Fruit fly (Drosophila melanogaster): Measurements from ENCODE around the gene hng3.

The hng3 gene

DNA sequence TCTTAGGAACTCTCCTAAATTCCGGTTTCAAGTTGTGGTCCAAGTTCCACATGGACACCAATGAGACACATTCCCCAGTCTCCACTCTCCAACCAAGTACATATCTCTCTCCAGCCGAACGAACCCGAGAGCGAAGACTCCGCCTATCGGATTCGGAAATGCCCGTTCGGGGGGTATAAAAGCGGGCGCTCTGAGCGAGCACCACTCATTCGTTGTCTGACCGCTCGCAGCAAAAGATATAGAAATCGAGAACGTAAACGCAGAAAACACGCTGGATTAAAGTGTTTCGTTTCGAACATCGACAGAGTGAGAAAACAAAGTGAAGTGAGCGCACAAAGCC is 6.1 kb downstream of the hng3 start, which contains the start of gene emc (continued):
- TF ChIP-seq HHEX (GFP tag; optimal IDR thresholded peaks at IDR 0.05) (peak; percentile 57), caup (GFP tag; optimal IDR thresholded peaks at IDR 0.05; ENCODE audit: severe bottlenecking) (peak; percentile 73), odd (GFP tag; optimal IDR thresholded peaks at IDR 0.05) (peak; percentile 83), mam (GFP tag; optimal IDR thresholded peaks at IDR 0.05) (no peak), HmgD (GFP tag; optimal IDR thresholded peaks at IDR 0.05) (no peak), CG9215 (GFP tag; IDR thresholded peaks at IDR 0.05) (no peak), Hmr (GFP tag; optimal IDR thresholded peaks at IDR 0.05) (peak; percentile 68), CG1832 (GFP tag; optimal IDR thresholded peaks at IDR 0.05) (no peak), ems (GFP tag; optimal IDR thresholded peaks at IDR 0.05) (peak; percentile 14), exex (tag; optimal IDR thresholded peaks at IDR 0.05) (peak; percentile 32), jumu (GFP tag; optimal IDR thresholded peaks at IDR 0.05) (no peak), H2.0 (GFP tag; IDR thresholded peaks at IDR 0.05) (no peak), nerfin-1 (tag; optimal IDR thresholded peaks at IDR 0.05) (peak; percentile 63), Bdp1 (GFP tag; optimal IDR thresholded peaks at IDR 0.05) (peak; percentile 16), CG8089 (GFP tag; optimal IDR thresholded peaks at IDR 0.05) (peak; percentile 14), CG6654 (GFP tag; optimal IDR thresholded peaks at IDR 0.05) (no peak), CG8478 (optimal IDR thresholded peaks at IDR 0.05) (no peak), pita (GFP tag; optimal IDR thresholded peaks at IDR 0.05) (no peak), B-H1 (GFP tag; IDR thresholded peaks at IDR 0.05) (no peak; the same call in 2 of the 3 replicates), Meics (GFP tag; optimal IDR thresholded peaks at IDR 0.05) (peak; percentile 72), CG15011 (GFP tag; optimal IDR thresholded peaks at IDR 0.05) (no peak), MTF-1 (GFP tag; optimal IDR thresholded peaks at IDR 0.05; ENCODE audit: borderline replicate concordance) (peak; percentile 89), CG17359 (tag; optimal IDR thresholded peaks at IDR 0.05) (peak; percentile 65), zfh2 (GFP tag; optimal IDR thresholded peaks at IDR 0.05) (peak; percentile 1), B-H2 (GFP tag; optimal IDR thresholded peaks at IDR 0.05) (peak; percentile 80), HLH3B (GFP tag; IDR thresholded peaks at IDR 0.05) (no peak), aop (GFP tag; IDR thresholded peaks at IDR 0.05) (0 out of 2 replicates have a peak, but pooled peaks have one; percentile 14), disco-r (GFP tag; optimal IDR thresholded peaks at IDR 0.05) (no peak), Hr3 (GFP tag; optimal IDR thresholded peaks at IDR 0.05) (no peak), dmrt99B (tag; optimal IDR thresholded peaks at IDR 0.05) (peak; percentile 38), phol (tag; optimal IDR thresholded peaks at IDR 0.05) (no peak), CG9437 (GFP tag; optimal IDR thresholded peaks at IDR 0.05) (no peak), CG32772 (GFP tag; IDR thresholded peaks at IDR 0.05) (no peak), Hmx (GFP tag; optimal IDR thresholded peaks at IDR 0.05) (no peak), sim (GFP tag; IDR thresholded peaks at IDR 0.05) (no peak), rib (GFP tag; IDR thresholded peaks at IDR 0.05) (peak; percentile 50; the same call in 1 of the 2 replicates), Deaf1 (tag; optimal IDR thresholded peaks at IDR 0.05) (peak; percentile 100), crc (GFP tag; optimal IDR thresholded peaks at IDR 0.05) (peak; percentile 9), CG13296 (GFP tag; optimal IDR thresholded peaks at IDR 0.05) (peak; percentile 65), fu2 (GFP tag; optimal IDR thresholded peaks at IDR 0.05) (no peak), fd64A (GFP tag; optimal IDR thresholded peaks at IDR 0.05) (peak; percentile 57), Kr (GFP tag; optimal IDR thresholded peaks at IDR 0.05) (no peak), stc (GFP tag; IDR thresholded peaks at IDR 0.05) (peak; percentile 70; the same call in 1 of the 2 replicates), ro (GFP tag; IDR thresholded peaks at IDR 0.05) (no peak), CG13894 (tag; optimal IDR thresholded peaks at IDR 0.05) (peak; percentile 88), CG10321 (GFP tag; IDR thresholded peaks at IDR 0.05) (0 out of 2 replicates have a peak, but pooled peaks have one; percentile 32), bbx (GFP tag; IDR thresholded peaks at IDR 0.05; ENCODE audit: partially characterized antibody) (peak; percentile 77), CG4730 (GFP tag; IDR thresholded peaks at IDR 0.05) (peak; percentile 24; the same call in 1 of the 2 replicates), CG8765 (GFP tag; IDR thresholded peaks at IDR 0.05) (no peak), NK7.1 (GFP tag; optimal IDR thresholded peaks at IDR 0.05) (peak; percentile 22), ttk (GFP tag; IDR thresholded peaks at IDR 0.05) (no peak), chn (GFP tag; optimal IDR thresholded peaks at IDR 0.05) (no peak)

Data from whole organism, embryonic.